Worm (Caenorhabditis elegans) whole organism, early embryonic: Measurements from ENCODE around the gene D2062.1.
"Not testable (repeated sequence)": the region's sequence is repeated elsewhere in the genome, so short reads cannot be mapped to it uniquely, and the experiment has no call there.

Source experiments
- B0310.2 ChIP-seq: sonication (generic microtip); optimal IDR thresholded peaks from 2 replicates; lab custom pipeline; 2016; ENCODE audit warnings: mild to moderate bottlenecking, missing genetic modification characterization, missing compliant biosample characterization
- F13C5.2 ChIP-seq: sonication (generic microtip); optimal IDR thresholded peaks from 2 replicates; lab custom pipeline; 2017; ENCODE audit warnings: mild to moderate bottlenecking, missing genetic modification characterization, inconsistent platforms, missing compliant biosample characterization
- aly-1 ChIP-seq: sonication (generic microtip); optimal IDR thresholded peaks from 2 replicates; lab custom pipeline; 2016; ENCODE audit warnings: missing genetic modification characterization, missing compliant biosample characterization
- ama-1 ChIP-seq: fragments of 150-350 bp; optimal IDR thresholded peaks from 2 replicates; lab custom pipeline; 2014
- ceh-13 ChIP-seq: fragments of 200-800 bp; sonication (Bioruptor generic); optimal IDR thresholded peaks from 2 replicates; lab custom pipeline; 2018; ENCODE audit warnings: mild to moderate bottlenecking, missing genetic modification characterization, missing compliant biosample characterization
- ceh-36 ChIP-seq: sonication (generic microtip); optimal IDR thresholded peaks from 2 replicates; lab custom pipeline; 2016; ENCODE audit warnings: missing genetic modification characterization, inconsistent platforms, missing compliant biosample characterization
- ets-7 ChIP-seq: sonication (generic microtip); optimal IDR thresholded peaks from 2 replicates; lab custom pipeline; 2016; ENCODE audit warnings: missing genotype, missing genetic modification characterization, missing compliant biosample characterization
- flt-1 ChIP-seq: fragments of 200-800 bp; sonication (Bioruptor generic); IDR thresholded peaks from 2 replicates; pipeline ENCODE4 v1.3.6; 2022; ENCODE audit warnings: missing genetic modification characterization, missing compliant biosample characterization
- hmbx-1 ChIP-seq: sonication (generic microtip); optimal IDR thresholded peaks from 2 replicates; lab custom pipeline; 2016; ENCODE audit warnings: mild to moderate bottlenecking, missing genetic modification characterization, missing compliant biosample characterization
- sea-1 ChIP-seq: fragments of 200-800 bp; sonication (Bioruptor generic); conservative IDR thresholded peaks from 2 replicates; pipeline ENCODE4 v1.3.6; 2022; ENCODE audit warnings: missing genetic modification characterization, missing compliant biosample characterization
- tbx-11 ChIP-seq: fragments of 200-800 bp; sonication (Bioruptor generic); IDR thresholded peaks from 2 replicates; pipeline ENCODE4 v1.3.6; 2022; ENCODE audit warnings: missing genetic modification characterization, missing compliant biosample characterization
- tbx-37 ChIP-seq: fragments of 200-800 bp; sonication (Bioruptor generic); conservative IDR thresholded peaks from 2 replicates; pipeline ENCODE4 v1.3.6; 2022; ENCODE audit warnings: missing genetic modification reagents, missing genetic modification characterization, missing compliant biosample characterization
- tra-4 ChIP-seq: sonication (generic microtip); optimal IDR thresholded peaks from 2 replicates; lab custom pipeline; 2017; ENCODE audit warnings: missing genetic modification characterization, missing compliant biosample characterization

- not testable (repeated sequence) for TF ChIP-seq ama-1 (lab: Kevin White, UChicago); ceh-13 (GFP tag; lab: Kevin White, UChicago); ceh-36 (tag; lab: Kevin White, UChicago); hmbx-1; F13C5.2 (tag; lab: Kevin White, UChicago); B0310.2 (tag; lab: Kevin White, UChicago); tbx-37 (GFP tag; lab: Robert Waterston, UW); tbx-11 (GFP tag; lab: Robert Waterston, UW); aly-1 (tag; lab: Kevin White, UChicago); flt-1 (GFP tag; lab: Robert Waterston, UW); ets-7 (tag; lab: Kevin White, UChicago); tra-4 (tag; lab: Kevin White, UChicago); sea-1 (GFP tag; lab: Robert Waterston, UW)
Measured at ce11 chrII:2600176-2600575, 31.1 kb upstream of the D2062.1 start, which contains the start of gene F33H12.1.
